Worm (Caenorhabditis elegans): ENCODE results near the gene mboa-2.

DNA sequence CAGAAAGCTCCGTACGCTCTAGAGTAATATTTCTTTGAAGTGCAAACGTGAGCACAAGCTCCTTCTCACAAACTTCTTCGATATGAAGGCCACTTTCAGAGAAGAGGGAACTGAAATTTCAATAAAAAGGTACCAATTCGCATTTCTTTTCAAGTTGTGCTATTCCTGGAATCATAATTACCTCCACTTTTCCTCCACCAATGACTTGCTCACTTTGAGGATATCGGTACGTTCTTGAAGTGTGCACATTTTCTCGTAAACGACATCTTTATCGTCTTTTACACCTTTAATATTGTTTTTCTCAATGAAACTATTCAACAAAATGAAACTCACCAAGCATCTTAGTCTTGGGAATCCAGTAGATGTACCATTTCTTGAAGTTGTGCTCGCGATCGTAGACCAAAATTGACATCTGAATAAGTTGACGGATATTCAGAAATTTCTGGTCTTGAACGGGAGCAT is 3.0 kb downstream of the mboa-2 start, which contains the start of gene scb-1:
- TF ChIP-seq unc-62 (GFP tag; optimal IDR thresholded peaks at IDR 0.05) (no peak), unc-39 (tag; optimal IDR thresholded peaks at IDR 0.05) (no peak), ces-1 (GFP tag; optimal IDR thresholded peaks at IDR 0.05) (no peak), lsy-2 (tag; optimal IDR thresholded peaks at IDR 0.05) (no peak), nhr-76 (tag; optimal IDR thresholded peaks at IDR 0.05) (no peak), nhr-28 (tag; optimal IDR thresholded peaks at IDR 0.05) (no peak), lin-13 (tag; optimal IDR thresholded peaks at IDR 0.05) (no peak), nhr-2 (tag; optimal IDR thresholded peaks at IDR 0.05) (no peak), flh-1 (GFP tag; optimal IDR thresholded peaks at IDR 0.05) (no peak), cnd-1 (tag; optimal IDR thresholded peaks at IDR 0.05) (no peak), hlh-1 (tag; optimal IDR thresholded peaks at IDR 0.05) (no peak), snpc-4 (tag; optimal IDR thresholded peaks at IDR 0.05) (no peak), lin-32 (GFP tag; optimal IDR thresholded peaks at IDR 0.05) (no peak)

All from whole organism, mixed stage, embryonic.